Fruit fly (Drosophila melanogaster) whole organism, adult: ENCODE results near the gene ppk13.

Source experiments
- CG11617 ChIP-seq: fragments of 200-800 bp; sonication (Bioruptor generic); optimal IDR thresholded peaks from 2 replicates; lab custom pipeline; 2017; ENCODE audit warnings: mild to moderate bottlenecking, missing biosample characterization, missing genetic modification reagents, missing genetic modification characterization
- CG12768 ChIP-seq: fragments of 200-800 bp; sonication (Bioruptor generic); optimal IDR thresholded peaks from 2 replicates; lab custom pipeline; 2017; ENCODE audit warnings: missing biosample characterization, missing genetic modification characterization, mild to moderate bottlenecking, moderate library complexity, missing genetic modification reagents
- CG1620 ChIP-seq: fragments of 200-800 bp; sonication (Bioruptor generic); optimal IDR thresholded peaks from 2 replicates; lab custom pipeline; 2016; ENCODE audit warnings: missing biosample characterization, missing genetic modification characterization
- CG33017 ChIP-seq: fragments of 200-800 bp; sonication (Bioruptor generic); optimal IDR thresholded peaks from 2 replicates; lab custom pipeline; 2018; ENCODE audit warnings: missing biosample characterization, mild to moderate bottlenecking, missing genetic modification characterization, moderate library complexity
- CG7045 ChIP-seq: fragments of 200-800 bp; sonication (Bioruptor generic); optimal IDR thresholded peaks from 2 replicates; lab custom pipeline; 2017; ENCODE audit warnings: missing biosample characterization, mild to moderate bottlenecking, missing genetic modification characterization
- CG7101 ChIP-seq: fragments of 200-800 bp; sonication (Bioruptor generic); optimal IDR thresholded peaks from 2 replicates; lab custom pipeline; 2018; ENCODE audit warnings: missing biosample characterization, mild to moderate bottlenecking, missing genetic modification characterization, moderate library complexity
- Clk ChIP-seq: fragments of 200-800 bp; sonication (Bioruptor generic); optimal IDR thresholded peaks from 2 replicates; lab custom pipeline; 2017; ENCODE audit warnings: missing biosample characterization, missing genetic modification characterization
- Crg-1 ChIP-seq: fragments of 200-800 bp; sonication (Bioruptor generic); optimal IDR thresholded peaks from 2 replicates; lab custom pipeline; 2016; ENCODE audit warnings: missing biosample characterization, missing genetic modification characterization
- Hr96 ChIP-seq: fragments of 200-800 bp; sonication (Bioruptor generic); optimal IDR thresholded peaks from 2 replicates; lab custom pipeline; 2016; ENCODE audit warnings: missing biosample characterization, missing genetic modification characterization
- Mnt ChIP-seq: fragments of 200-800 bp; sonication (Bioruptor generic); optimal IDR thresholded peaks from 2 replicates; lab custom pipeline; 2016; ENCODE audit warnings: missing biosample characterization, mild to moderate bottlenecking, missing genetic modification characterization
- kay ChIP-seq: fragments of 200-800 bp; sonication (Bioruptor generic); peaks from one replicate; lab custom pipeline; 2016; ENCODE audit warnings: missing biosample characterization, missing genetic modification characterization, borderline replicate concordance
- ovo ChIP-seq: fragments of 200-800 bp; sonication (Bioruptor generic); optimal IDR thresholded peaks from 2 replicates; lab custom pipeline; 2016; ENCODE audit warnings: missing biosample characterization, missing genetic modification characterization
- tj ChIP-seq: fragments of 200-800 bp; sonication (Bioruptor generic); optimal IDR thresholded peaks from 3 replicates; lab custom pipeline; 2017; ENCODE audit warnings: missing biosample characterization, mild to moderate bottlenecking, missing genetic modification characterization, moderate library complexity
- toe ChIP-seq: fragments of 200-800 bp; sonication (Bioruptor generic); optimal IDR thresholded peaks from 2 replicates; lab custom pipeline; 2016; ENCODE audit warnings: missing biosample characterization, missing genetic modification characterization

DNA sequence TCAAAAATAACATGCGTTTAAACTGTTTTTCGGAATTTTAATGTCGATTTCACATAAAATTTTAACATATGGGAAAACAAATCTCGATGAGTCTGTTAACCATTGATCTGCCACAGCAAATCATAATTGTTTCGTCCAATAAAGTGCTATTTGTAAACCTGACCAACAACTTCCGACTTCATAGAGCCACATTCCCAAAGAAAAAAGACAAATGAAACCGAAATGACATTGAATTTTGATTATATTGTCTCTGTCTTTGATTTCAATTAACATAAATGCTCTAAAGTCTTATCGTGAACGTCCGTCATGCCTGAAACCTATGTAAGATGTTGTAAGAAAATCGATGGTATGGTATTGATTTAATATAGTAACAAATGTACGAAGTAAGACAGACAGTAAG lies 15.3 kb downstream of the ppk13 start:
- no peak for TF ChIP-seq CG12768
- no peak for TF ChIP-seq CG33017
- no peak for TF ChIP-seq Mnt (GFP tag; lab: Kevin White, UChicago)
- no peak for TF ChIP-seq CG7101
- no peak for TF ChIP-seq Crg-1 (GFP tag; lab: Kevin White, UChicago)
- TF ChIP-seq CG1620 (GFP tag; lab: Kevin White, UChicago), result no peak
- TF ChIP-seq CG11617 (GFP tag; lab: Kevin White, UChicago), result no peak
- TF ChIP-seq CG7045 (GFP tag; lab: Kevin White, UChicago), result no peak
- no peak for TF ChIP-seq toe (GFP tag; lab: Kevin White, UChicago)
- no peak for TF ChIP-seq tj
- TF ChIP-seq ovo (GFP tag; lab: Kevin White, UChicago), result no peak
- TF ChIP-seq Clk (GFP tag; lab: Kevin White, UChicago), result no peak
- no peak for TF ChIP-seq kay
- no peak for TF ChIP-seq Hr96 (GFP tag; lab: Kevin White, UChicago)
